Worm (Caenorhabditis elegans): ENCODE measurements around the gene C29F5.8.

C29F5.8 gene

ce11 chrII:6269805-6270414 lies 36.3 kb upstream of the C29F5.8 start, which contains the start of gene F13H8.2 (continued):
- TF ChIP-seq gei-17 (GFP tag; optimal IDR thresholded peaks at IDR 0.05), result no peak

DNA sequence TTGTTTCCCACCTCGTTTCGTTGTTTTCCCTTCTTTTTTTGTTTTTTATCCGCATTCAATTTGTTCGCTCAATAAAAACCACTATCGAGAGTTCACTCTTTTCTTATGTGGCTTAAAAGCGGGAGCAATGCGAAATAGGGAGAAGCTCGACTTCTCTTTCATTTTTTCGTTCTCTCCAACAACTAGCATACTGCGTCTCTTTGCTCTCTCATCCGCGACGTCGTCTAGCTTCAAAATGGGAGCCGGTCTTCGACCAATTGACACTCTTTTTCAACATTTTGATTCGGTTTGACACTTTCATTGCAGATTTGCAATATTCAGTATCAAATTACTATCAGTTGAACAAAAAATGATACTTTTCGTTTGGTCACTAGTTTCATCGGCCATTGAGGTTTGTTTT lies 32.3 kb upstream of the C29F5.8 start, which contains the start of gene bpl-1:
Gene bpl-1 (plus strand): TSS at position 301 of the 400 bp plus-strand sequence.
- TF ChIP-seq nfya-2 (GFP tag; IDR thresholded peaks at IDR 0.05), result no peak
- TF ChIP-seq nfyb-1 (GFP tag; IDR thresholded peaks at IDR 0.05), result 0 out of 2 replicates have a peak, but pooled peaks have one; percentile 15

DNA sequence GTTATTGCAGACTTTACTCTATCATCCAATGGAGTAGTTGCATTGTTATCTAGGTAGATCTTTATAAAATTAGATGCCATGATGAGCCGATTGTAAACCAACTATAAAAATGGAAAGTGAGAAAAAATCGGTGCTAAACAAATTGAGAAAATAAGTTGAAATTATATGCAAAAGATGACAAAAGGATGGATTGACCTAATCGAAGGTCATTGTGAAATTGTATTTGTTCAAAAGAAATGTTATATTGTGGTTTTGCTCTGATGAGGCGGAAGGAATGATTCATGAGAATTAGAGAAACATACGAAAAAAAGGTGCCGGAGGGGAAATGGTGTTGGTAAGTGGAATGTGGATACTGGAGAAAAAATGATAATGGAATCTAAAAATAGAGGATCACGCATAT lies 25.2 kb upstream of the C29F5.8 start, which contains the start of gene scly-1:
Gene scly-1 (minus strand): TSS at position 101 of the 400 bp plus-strand sequence.
- TF ChIP-seq ztf-28 (GFP tag; IDR thresholded peaks at IDR 0.05) (no peak), T26A5.8 (tag; optimal IDR thresholded peaks at IDR 0.05) (no peak), Y95B8A.8 (GFP tag; IDR thresholded peaks at IDR 0.05) (no peak), madf-3 (GFP tag; IDR thresholded peaks at IDR 0.05) (no peak), repo-1 (tag; optimal IDR thresholded peaks at IDR 0.05) (no peak), bed-1 (GFP tag; IDR thresholded peaks at IDR 0.05) (no peak), F57C9.4 (tag; optimal IDR thresholded peaks at IDR 0.05) (no peak), B0336.3 (GFP tag; IDR thresholded peaks at IDR 0.05) (no peak), C06A6.2 (GFP tag; conservative IDR thresholded peaks at IDR 0.05) (no peak)

DNA sequence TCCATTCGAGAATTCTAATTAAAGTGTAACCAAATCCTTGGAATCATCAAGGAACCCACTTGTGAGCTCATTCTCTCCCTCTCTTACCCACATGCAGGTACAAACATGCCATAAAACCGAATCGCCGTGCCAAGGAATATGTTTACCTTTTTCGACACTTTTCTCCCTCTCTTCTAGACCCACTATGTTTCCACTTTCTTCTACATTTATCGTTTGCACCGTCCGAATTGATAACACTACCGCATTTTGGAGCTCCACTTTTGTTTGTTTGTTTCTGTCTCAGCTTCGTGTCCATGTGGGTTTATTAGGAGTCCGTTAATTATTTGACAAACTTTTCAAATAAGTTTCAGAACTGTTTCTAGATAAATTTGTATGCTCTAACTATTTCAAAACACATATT lies 24.3 kb upstream of the C29F5.8 start:
- TF ChIP-seq Y56A3A.18 (GFP tag; IDR thresholded peaks at IDR 0.05) (no peak), die-1 (tag; optimal IDR thresholded peaks at IDR 0.05) (no peak), nhr-80 (tag; optimal IDR thresholded peaks at IDR 0.05) (peak; percentile 13)

ce11 chrII:6283074-6283473 lies 23.2 kb upstream of the C29F5.8 start, which contains the start of gene F13H8.1:
TSS of gene F13H8.1 (plus strand) at chrII:6283384.
- TF ChIP-seq rcor-1 (GFP tag; IDR thresholded peaks at IDR 0.05) (no peak), K11D2.4 (GFP tag; IDR thresholded peaks at IDR 0.05) (no peak), F49E8.2 (tag; optimal IDR thresholded peaks at IDR 0.05; ENCODE audit: insufficient read depth) (no peak), ceh-100 (GFP tag; IDR thresholded peaks at IDR 0.05) (no peak), ceh-58 (GFP tag; IDR thresholded peaks at IDR 0.05) (no peak), him-1 (tag; optimal IDR thresholded peaks at IDR 0.05) (no peak), nhr-80 (tag; optimal IDR thresholded peaks at IDR 0.05) (peak; percentile 51), mcd-1 (GFP tag; IDR thresholded peaks at IDR 0.05) (no peak)

- no peak for TF ChIP-seq lin-35 (GFP tag; optimal IDR thresholded peaks at IDR 0.05)
- no peak for TF ChIP-seq rcor-1 (GFP tag; IDR thresholded peaks at IDR 0.05)
- no peak for TF ChIP-seq chd-7 (tag; optimal IDR thresholded peaks at IDR 0.05)
- TF ChIP-seq nhr-90 (tag; optimal IDR thresholded peaks at IDR 0.05), result no peak
- no peak for TF ChIP-seq Y67H2A.10 (GFP tag; conservative IDR thresholded peaks at IDR 0.05)
These were observed 19.4 kb upstream of the C29F5.8 start, which contains the start of gene F13H8.6 for ce11 chrII:6286865-6287264. TSS of gene F13H8.6 (minus strand) at chrII:6286965.

DNA sequence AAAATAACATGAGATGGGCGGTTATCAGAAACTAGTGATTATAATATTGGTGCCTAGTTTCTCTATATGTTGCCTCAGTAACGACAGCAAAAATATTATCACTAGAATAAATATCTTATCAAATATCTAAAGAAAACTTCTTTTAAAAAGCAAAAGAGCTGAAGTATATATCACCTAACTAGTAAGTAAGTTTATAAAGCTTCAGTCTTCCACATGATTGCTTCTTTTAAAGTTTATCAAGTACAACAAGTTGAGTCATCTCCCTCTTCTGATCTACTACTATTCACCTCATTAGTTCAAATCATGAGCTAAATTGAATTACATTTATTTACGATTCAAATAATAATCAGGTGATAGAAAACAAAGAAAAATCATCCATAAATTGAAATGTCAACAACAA lies 18.1 kb upstream of the C29F5.8 start:
- no peak for TF ChIP-seq mes-4 (tag; optimal IDR thresholded peaks at IDR 0.05)
- no peak for TF ChIP-seq hrde-1 (tag; optimal IDR thresholded peaks at IDR 0.05; ENCODE audit: borderline replicate concordance)
- TF ChIP-seq ccch-3 (GFP tag; optimal IDR thresholded peaks at IDR 0.05), result no peak
- no peak for TF ChIP-seq snpc-1.1 (tag; optimal IDR thresholded peaks at IDR 0.05; ENCODE audit: insufficient read depth)
- TF ChIP-seq let-607 (tag; optimal IDR thresholded peaks at IDR 0.05), result no peak
- no peak for TF ChIP-seq F39B2.1 (GFP tag; IDR thresholded peaks at IDR 0.05)

Data from whole organism, young adult.